Worm (Caenorhabditis elegans) whole organism, L2 larva: ENCODE data around the gene cutl-29.

Source experiments
- C34F6.9 ChIP-seq: fragments of 150-350 bp; optimal IDR thresholded peaks from 2 replicates; lab custom pipeline; 2014; ENCODE audit warnings: missing biosample characterization, missing genetic modification characterization
- F13H6.1 ChIP-seq: sonication (generic microtip); optimal IDR thresholded peaks from 2 replicates; lab custom pipeline; 2016; ENCODE audit warnings: missing genetic modification characterization, missing compliant biosample characterization
- R02D3.7 ChIP-seq: fragments of 150-350 bp; optimal IDR thresholded peaks from 2 replicates; lab custom pipeline; 2014; ENCODE audit warnings: missing biosample characterization, missing genetic modification characterization
- Y55F3AM.14 ChIP-seq: fragments of 200-800 bp; sonication (Bioruptor generic); optimal IDR thresholded peaks from 2 replicates; lab custom pipeline; 2018; ENCODE audit warnings: mild to moderate bottlenecking, missing genetic modification characterization, missing compliant biosample characterization
- ZK546.5 ChIP-seq: sonication (generic microtip); optimal IDR thresholded peaks from 2 replicates; lab custom pipeline; 2017; ENCODE audit warnings: missing biosample characterization, missing genetic modification characterization
- alr-1 ChIP-seq: fragments of 150-350 bp; optimal IDR thresholded peaks from 2 replicates; lab custom pipeline; 2014; ENCODE audit warnings: missing biosample characterization, missing genetic modification characterization
- ama-1 ChIP-seq: fragments of 150-350 bp; optimal IDR thresholded peaks from 2 replicates; lab custom pipeline; 2018; ENCODE audit warnings: inconsistent platforms
- blmp-1 ChIP-seq: sonication (generic microtip); optimal IDR thresholded peaks from 2 replicates; lab custom pipeline; 2017; ENCODE audit warnings: missing genetic modification characterization, mild to moderate bottlenecking, missing compliant biosample characterization, antibody characterized with exemption, moderate library complexity; ENCODE audit not compliant: insufficient read depth
- ceh-82 ChIP-seq: fragments of 150-350 bp; optimal IDR thresholded peaks from 2 replicates; lab custom pipeline; 2014; ENCODE audit warnings: missing biosample characterization, missing genetic modification characterization
- dmd-4 ChIP-seq: sonication (generic microtip); optimal IDR thresholded peaks from 2 replicates; lab custom pipeline; 2017; ENCODE audit warnings: missing biosample characterization, missing genetic modification characterization
- egl-27 ChIP-seq: sonication (generic microtip); optimal IDR thresholded peaks from 3 replicates; lab custom pipeline; 2017; ENCODE audit warnings: missing biosample characterization, missing genetic modification reagents, missing genetic modification characterization
- elt-3 ChIP-seq: sonication (generic microtip); optimal IDR thresholded peaks from 2 replicates; lab custom pipeline; 2017; ENCODE audit warnings: missing biosample characterization, missing genetic modification characterization
- gmeb-1 ChIP-seq: fragments of 150-350 bp; optimal IDR thresholded peaks from 2 replicates; lab custom pipeline; 2014; ENCODE audit warnings: missing biosample characterization, missing genetic modification characterization
- lin-11 ChIP-seq: fragments of 150-350 bp; sonication (generic microtip); optimal IDR thresholded peaks from 2 replicates; lab custom pipeline; 2014; ENCODE audit warnings: missing biosample characterization, missing genetic modification characterization, inconsistent platforms, mixed read lengths
- lin-39 ChIP-seq: fragments of 150-350 bp; optimal IDR thresholded peaks from 2 replicates; lab custom pipeline; 2014; ENCODE audit warnings: missing biosample characterization, missing genetic modification reagents, missing genetic modification characterization
- lsy-2 ChIP-seq, 2 experiments: fragments of 150-350 bp in 1 of 2; sonication (generic microtip) in 1 of 2; optimal IDR thresholded peaks; 2 replicates each; lab custom pipeline; 2014 to 2017; ENCODE audit warnings: missing biosample characterization in 2 of 2, missing genetic modification characterization in 2 of 2
- mab-5 ChIP-seq: fragments of 150-350 bp; optimal IDR thresholded peaks from 2 replicates; lab custom pipeline; 2014; ENCODE audit warnings: missing biosample characterization, missing genetic modification characterization
- mbf-1 ChIP-seq: sonication (generic microtip); optimal IDR thresholded peaks from 2 replicates; lab custom pipeline; 2017; ENCODE audit warnings: missing biosample characterization, missing genetic modification characterization
- mdl-1 ChIP-seq, 2 experiments: fragments of 150-350 bp in 1 of 2; sonication (generic microtip) in 1 of 2; optimal IDR thresholded peaks; 2 replicates each; lab custom pipeline; 2017; ENCODE audit warnings: missing biosample characterization in 2 of 2, missing genetic modification characterization in 2 of 2
- nhr-10 ChIP-seq: sonication (generic microtip); optimal IDR thresholded peaks from 2 replicates; lab custom pipeline; 2017; ENCODE audit warnings: missing biosample characterization, missing genetic modification characterization
- nhr-12 ChIP-seq: fragments of 150-350 bp; optimal IDR thresholded peaks from 2 replicates; lab custom pipeline; 2014; ENCODE audit warnings: missing biosample characterization, missing genetic modification characterization
- nhr-129 ChIP-seq: fragments of 150-350 bp; optimal IDR thresholded peaks from 2 replicates; lab custom pipeline; 2014; ENCODE audit warnings: missing biosample characterization, missing genetic modification characterization
- nhr-21 ChIP-seq: fragments of 150-350 bp; optimal IDR thresholded peaks from 2 replicates; lab custom pipeline; 2014; ENCODE audit warnings: missing biosample characterization, missing genetic modification characterization
- nhr-23 ChIP-seq: fragments of 150-350 bp; optimal IDR thresholded peaks from 2 replicates; lab custom pipeline; 2014; ENCODE audit warnings: missing biosample characterization, missing genetic modification reagents, missing genetic modification characterization
- nhr-25 ChIP-seq: fragments of 150-350 bp; sonication (generic microtip); optimal IDR thresholded peaks from 3 replicates; lab custom pipeline; 2014; ENCODE audit warnings: missing biosample characterization, missing genetic modification characterization
- nhr-6 ChIP-seq: fragments of 150-350 bp; optimal IDR thresholded peaks from 2 replicates; lab custom pipeline; 2014; ENCODE audit warnings: missing biosample characterization, missing genetic modification characterization
- nhr-77 ChIP-seq: fragments of 150-350 bp; optimal IDR thresholded peaks from 2 replicates; lab custom pipeline; 2014; ENCODE audit warnings: missing biosample characterization, missing genetic modification characterization
- sem-4 ChIP-seq: fragments of 150-350 bp; optimal IDR thresholded peaks from 2 replicates; lab custom pipeline; 2014; ENCODE audit warnings: missing biosample characterization, missing genetic modification reagents, missing genetic modification characterization
- skn-1 ChIP-seq: sonication (generic microtip); optimal IDR thresholded peaks from 2 replicates; lab custom pipeline; 2017; ENCODE audit warnings: missing biosample characterization, missing genetic modification characterization
- sma-3 ChIP-seq: sonication (generic microtip); optimal IDR thresholded peaks from 2 replicates; lab custom pipeline; 2016; ENCODE audit warnings: missing genetic modification reagents, missing genetic modification characterization, missing compliant biosample characterization
- sma-9 ChIP-seq, 2 experiments: fragments of 150-350 bp in 1 of 2; sonication (generic microtip) in 1 of 2; optimal IDR thresholded peaks; 2 replicates each; lab custom pipeline; 2014 to 2016; ENCODE audit warnings: missing genetic modification characterization in 2 of 2, mild to moderate bottlenecking in 1 of 2, missing biosample characterization in 1 of 2, missing compliant biosample characterization in 1 of 2, missing genetic modification reagents in 1 of 2, moderate library complexity in 1 of 2
- unc-39 ChIP-seq: fragments of 150-350 bp; optimal IDR thresholded peaks from 2 replicates; lab custom pipeline; 2014; ENCODE audit warnings: missing biosample characterization, missing genetic modification characterization
- unc-55 ChIP-seq: fragments of 150-350 bp; sonication (generic microtip); optimal IDR thresholded peaks from 3 replicates; lab custom pipeline; 2014; ENCODE audit warnings: missing biosample characterization, missing genetic modification reagents, missing genetic modification characterization
- unc-62 ChIP-seq: fragments of 150-350 bp; optimal IDR thresholded peaks from 2 replicates; lab custom pipeline; 2014; ENCODE audit warnings: missing biosample characterization, missing genetic modification reagents, missing genetic modification characterization
- ztf-1 ChIP-seq: fragments of 200-800 bp; sonication (Bioruptor generic); conservative IDR thresholded peaks from 2 replicates; pipeline ENCODE4 v1.3.6; 2022; ENCODE audit warnings: missing genetic modification characterization, missing compliant biosample characterization
- ztf-11 ChIP-seq: sonication (generic microtip); optimal IDR thresholded peaks from 2 replicates; lab custom pipeline; 2017; ENCODE audit warnings: missing biosample characterization, missing genetic modification characterization

cutl-29 gene

DNA sequence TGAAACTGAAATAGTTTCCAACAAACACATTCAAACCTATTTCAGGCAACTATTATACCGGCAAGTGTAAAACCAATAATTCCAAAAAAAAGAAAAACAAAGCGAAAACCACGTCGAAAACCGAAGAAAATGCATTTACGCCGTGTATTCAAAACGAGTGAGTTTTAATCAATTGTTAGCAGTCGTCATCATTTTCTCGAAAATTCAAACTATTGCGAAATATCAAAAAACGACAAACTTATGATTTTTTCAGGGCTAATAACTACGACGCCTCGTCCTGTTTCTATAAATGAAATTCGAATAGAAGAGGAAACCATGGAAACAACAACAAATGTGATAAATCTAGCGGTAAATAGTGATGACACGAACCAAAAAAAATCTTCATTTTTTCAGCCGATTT, 15.3 kb upstream of the cutl-29 start:
- TF ChIP-seq unc-55 (peak; percentile 50), nhr-21 (tag; lab: Kevin White, UChicago) (no peak)

DNA sequence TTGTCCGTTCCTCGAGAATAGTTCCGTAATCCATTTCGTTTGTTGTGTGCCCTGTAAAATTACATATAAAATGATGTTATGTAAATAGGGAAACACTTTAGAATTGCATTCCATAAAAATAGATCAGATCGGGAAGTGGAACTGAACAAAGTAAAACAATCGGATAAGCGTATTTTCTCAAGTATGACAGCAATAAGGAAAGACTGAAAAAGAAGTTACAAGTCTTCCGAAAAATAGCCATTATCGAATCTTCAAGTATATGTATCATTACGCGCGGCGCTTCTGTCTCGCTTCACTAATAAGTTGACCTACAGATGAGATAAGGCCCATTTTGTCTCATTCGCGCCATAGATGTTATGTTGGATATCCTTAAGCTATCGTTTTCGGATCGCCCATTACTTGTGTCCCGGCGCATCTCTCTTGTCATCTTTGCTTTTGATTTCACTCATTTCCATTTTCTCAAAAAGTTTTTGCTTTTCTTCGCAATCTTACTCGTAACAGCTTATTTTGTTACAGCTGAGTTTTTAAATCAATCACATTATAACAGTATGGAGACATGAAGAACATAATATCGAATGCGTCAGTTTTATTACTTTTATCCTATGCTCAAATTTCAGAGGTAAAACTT, 14.5 kb upstream of the cutl-29 start, which contains the start of the genes fis-2 and F13B9.2:
TSS of gene fis-2 (minus strand) at position 51 of the 628 bp plus-strand sequence.
TSS of gene F13B9.2 (plus strand) at position 515 of the 628 bp plus-strand sequence.
- TF ChIP-seq nhr-12 (tag; lab: Kevin White, UChicago) (no peak), gmeb-1 (tag; lab: Kevin White, UChicago) (no peak), ZK546.5 (tag; lab: Kevin White, UChicago) (no peak), lsy-2 (tag; optimal IDR thresholded peaks at IDR 0.05; lab: Kevin White, UChicago) (no peak), dmd-4 (tag; lab: Kevin White, UChicago) (no peak), ama-1 (lab: Kevin White, UChicago) (no peak), R02D3.7 (tag; lab: Kevin White, UChicago) (no peak), blmp-1 (no peak), nhr-6 (no peak), lin-39 (tag; lab: Kevin White, UChicago) (no peak), unc-39 (no peak), nhr-77 (tag; lab: Kevin White, UChicago) (no peak), unc-62 (GFP tag; lab: Kevin White, UChicago) (no peak), mbf-1 (tag; lab: Kevin White, UChicago) (no peak), skn-1 (no peak), sma-9 (GFP tag; optimal IDR thresholded peaks at IDR 0.05; lab: Kevin White, UChicago) (no peak), sma-9 (tag; optimal IDR thresholded peaks at IDR 0.05; lab: Kevin White, UChicago) (no peak), ztf-1 (GFP tag; lab: Robert Waterston, UW) (no peak)

DNA sequence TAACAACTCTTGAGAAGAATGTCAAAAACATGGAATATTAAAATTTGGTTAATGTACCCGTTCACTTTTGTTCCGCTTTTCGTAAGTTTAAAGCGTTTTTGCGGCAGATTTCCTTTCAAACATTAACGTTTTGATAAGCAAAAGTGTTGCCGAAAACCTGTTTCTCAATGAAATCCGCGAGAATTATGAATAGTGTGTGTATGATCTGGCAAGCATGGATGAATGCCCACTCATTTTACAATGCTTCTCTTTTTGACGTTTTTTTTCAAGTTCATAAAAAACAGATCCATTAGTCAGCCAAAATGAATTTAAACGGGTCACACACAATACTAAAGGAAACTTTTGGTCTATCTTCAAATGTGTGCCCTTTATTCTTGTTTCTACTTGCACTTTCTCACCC, 13.2 kb upstream of the cutl-29 start:
- TF ChIP-seq ztf-11 (tag; lab: Kevin White, UChicago) = no peak
- TF ChIP-seq alr-1 (tag; lab: Kevin White, UChicago) = no peak
- TF ChIP-seq nhr-10 (tag; lab: Kevin White, UChicago) = no peak
- no peak for TF ChIP-seq nhr-23 (tag; lab: Kevin White, UChicago)
- no peak for TF ChIP-seq lin-39 (tag; lab: Kevin White, UChicago)
- no peak for TF ChIP-seq nhr-77 (tag; lab: Kevin White, UChicago)

DNA sequence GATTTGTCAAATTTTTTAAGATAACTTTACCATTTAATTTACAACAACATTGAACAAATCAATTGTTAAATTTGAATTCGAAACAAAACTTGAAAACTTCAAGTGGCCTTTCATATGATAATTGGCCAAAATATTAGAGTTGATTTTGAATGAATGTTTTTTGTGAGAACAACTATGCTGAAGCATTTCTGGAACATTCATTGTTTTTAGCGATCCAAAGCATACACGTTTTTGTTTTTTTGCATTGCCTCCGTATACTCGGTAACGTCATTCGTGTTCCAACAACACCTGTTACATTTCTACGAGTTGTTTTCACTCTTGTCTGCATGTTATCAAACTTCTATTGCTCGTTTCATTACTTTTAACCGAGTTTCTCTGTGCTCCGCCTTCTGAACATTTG, 6.2 kb upstream of the cutl-29 start:
- TF ChIP-seq sma-3 (GFP tag; lab: Kevin White, UChicago) (no peak), ztf-1 (GFP tag; lab: Robert Waterston, UW) (no peak), elt-3 (tag; lab: Kevin White, UChicago) (no peak), egl-27 (tag; lab: Kevin White, UChicago) (no peak), lin-11 (tag; lab: Kevin White, UChicago) (no peak), gmeb-1 (tag; lab: Kevin White, UChicago) (no peak), nhr-77 (tag; lab: Kevin White, UChicago) (no peak), nhr-25 (tag; lab: Kevin White, UChicago) (no peak), lin-39 (tag; lab: Kevin White, UChicago) (no peak), ceh-82 (tag; lab: Kevin White, UChicago) (no peak), sem-4 (no peak), mab-5 (tag; lab: Kevin White, UChicago) (no peak), mdl-1 (tag; optimal IDR thresholded peaks at IDR 0.05; lab: Kevin White, UChicago) (no peak)
- TF ChIP-seq, all 48 proteins: peak for 0

DNA sequence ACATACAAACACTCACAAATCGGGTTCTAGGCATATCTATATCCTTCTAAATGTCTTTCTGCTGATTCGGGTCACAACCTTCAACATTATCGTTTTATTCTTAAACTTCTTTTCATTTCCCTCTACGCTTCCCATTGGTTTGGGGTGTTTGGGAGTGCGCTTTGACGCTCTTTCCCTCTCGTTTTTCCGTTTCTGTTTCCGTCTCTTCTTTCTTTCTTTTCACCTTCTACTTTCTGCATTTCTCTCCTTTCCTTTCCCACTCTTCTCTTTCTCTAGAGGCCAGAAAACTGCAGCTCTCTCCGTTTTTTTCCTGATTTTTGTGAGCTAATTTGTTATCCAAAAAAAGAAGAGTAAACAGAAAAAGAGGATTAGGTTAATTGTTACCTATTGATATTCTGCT, 5.5 kb upstream of the cutl-29 start:
- TF ChIP-seq C34F6.9 (tag; lab: Kevin White, UChicago) = peak; percentile 34
- TF ChIP-seq blmp-1 = peak; percentile 28
- no peak for TF ChIP-seq Y55F3AM.14 (GFP tag; lab: Kevin White, UChicago)
- TF ChIP-seq unc-55 = peak; percentile 18
- TF ChIP-seq nhr-6 = no peak
- TF ChIP-seq nhr-129 = peak; percentile 2
- no peak for TF ChIP-seq sem-4
- peak; percentile 6 for TF ChIP-seq F13H6.1 (tag; lab: Kevin White, UChicago)
- TF ChIP-seq gmeb-1 (tag; lab: Kevin White, UChicago) = no peak
- TF ChIP-seq, all 48 proteins: peak for 5
